Worm (Caenorhabditis elegans) whole organism, late embryonic: Measurements from ENCODE around the gene picd-1.

Experiments used
- K02D7.2 ChIP-seq: sonication (generic microtip); optimal IDR thresholded peaks from 2 replicates; lab custom pipeline; 2017; ENCODE audit warnings: mild to moderate bottlenecking, missing genetic modification characterization, missing compliant biosample characterization
- fkh-10 ChIP-seq: fragments of 150-350 bp; optimal IDR thresholded peaks from 2 replicates; lab custom pipeline; 2014; ENCODE audit warnings: missing biosample characterization, missing genetic modification reagents, missing genetic modification characterization
- hlh-30 ChIP-seq: sonication (generic microtip); optimal IDR thresholded peaks from 2 replicates; lab custom pipeline; 2017; ENCODE audit warnings: antibody characterized with exemption, missing genetic modification characterization, missing compliant biosample characterization; ENCODE audit not compliant: insufficient read depth

DNA sequence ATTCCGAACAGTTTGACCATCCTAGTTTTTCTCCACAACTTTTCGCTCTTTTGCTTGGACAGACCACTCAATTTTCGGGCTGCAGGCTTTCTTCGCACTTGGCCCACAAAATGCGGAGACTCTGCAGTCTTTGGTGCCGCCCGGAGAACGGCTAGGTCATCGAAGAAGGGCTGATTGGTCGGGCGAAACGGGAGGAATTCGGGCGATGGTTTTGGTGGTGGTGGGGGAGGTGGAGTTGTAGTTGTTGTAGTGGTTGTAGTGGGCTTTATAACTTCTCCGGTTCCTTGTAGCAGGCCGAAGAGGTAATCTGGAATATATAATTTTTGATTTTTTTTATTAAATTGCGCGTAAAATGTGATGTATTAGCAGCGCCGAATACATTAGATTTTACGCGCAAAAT lies 33.0 kb downstream of the picd-1 start:
- TF ChIP-seq K02D7.2 (tag; lab: Kevin White, UChicago) (no peak), hlh-30 (tag; lab: Kevin White, UChicago) (no peak), fkh-10 (GFP tag; lab: Kevin White, UChicago) (no peak)
